Worm (Caenorhabditis elegans) whole organism, L2 larva: Measurements from ENCODE around the gene F11A5.5.

Experiments
- mab-5 ChIP-seq: fragments of 150-350 bp; optimal IDR thresholded peaks from 2 replicates; lab custom pipeline; 2014; ENCODE audit warnings: missing biosample characterization, missing genetic modification characterization
- sma-3 ChIP-seq: sonication (generic microtip); optimal IDR thresholded peaks from 2 replicates; lab custom pipeline; 2016; ENCODE audit warnings: missing genetic modification reagents, missing genetic modification characterization, missing compliant biosample characterization

DNA sequence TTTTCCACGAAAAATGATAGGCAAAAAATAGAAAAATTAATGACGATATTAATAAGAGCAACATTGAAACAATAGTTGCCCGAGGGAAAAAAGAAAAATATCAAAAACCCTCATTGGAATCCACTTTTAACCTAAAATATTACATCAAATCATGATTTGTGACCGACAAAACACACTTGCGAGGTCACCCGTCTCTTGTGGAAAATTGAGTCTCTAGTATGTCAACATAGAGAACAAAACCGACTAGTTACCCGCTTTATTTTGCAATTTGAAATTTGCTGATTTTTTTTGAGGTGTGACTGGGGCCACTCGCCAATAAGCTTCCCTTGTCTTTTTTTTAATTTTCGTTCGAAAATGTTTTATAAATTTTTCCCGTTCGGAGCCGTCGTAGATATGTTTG is 22.4 kb upstream of the F11A5.5 start, which contains the start of gene cyp-33D1:
- no peak for TF ChIP-seq mab-5
- no peak for TF ChIP-seq sma-3 (GFP tag; lab: Kevin White, UChicago)
